Fruit fly (Drosophila melanogaster) whole organism, adult: ENCODE measurements around the gene CG3597.

ENCODE experiments used
- CG7101 ChIP-seq: fragments of 200-800 bp; sonication (Bioruptor generic); optimal IDR thresholded peaks from 2 replicates; lab custom pipeline; 2018; ENCODE audit warnings: missing biosample characterization, mild to moderate bottlenecking, missing genetic modification characterization, moderate library complexity
- Mnt ChIP-seq: fragments of 200-800 bp; sonication (Bioruptor generic); optimal IDR thresholded peaks from 2 replicates; lab custom pipeline; 2016; ENCODE audit warnings: missing biosample characterization, mild to moderate bottlenecking, missing genetic modification characterization
- bab1 ChIP-seq: fragments of 200-800 bp; sonication (Bioruptor generic); optimal IDR thresholded peaks from 3 replicates; lab custom pipeline; 2019; ENCODE audit warnings: missing biosample characterization, mild to moderate bottlenecking, missing genetic modification characterization, moderate library complexity
- kay ChIP-seq: fragments of 200-800 bp; sonication (Bioruptor generic); peaks from one replicate; lab custom pipeline; 2016; ENCODE audit warnings: missing biosample characterization, missing genetic modification characterization, borderline replicate concordance
- ovo ChIP-seq: fragments of 200-800 bp; sonication (Bioruptor generic); optimal IDR thresholded peaks from 2 replicates; lab custom pipeline; 2016; ENCODE audit warnings: missing biosample characterization, missing genetic modification characterization
- pad ChIP-seq: fragments of 200-800 bp; sonication (Bioruptor generic); optimal IDR thresholded peaks from 3 replicates; lab custom pipeline; 2017; ENCODE audit warnings: missing biosample characterization, missing genetic modification characterization, mild to moderate bottlenecking, moderate library complexity, missing genetic modification reagents
- toe ChIP-seq: fragments of 200-800 bp; sonication (Bioruptor generic); optimal IDR thresholded peaks from 2 replicates; lab custom pipeline; 2016; ENCODE audit warnings: missing biosample characterization, missing genetic modification characterization

- peak; percentile 91 for TF ChIP-seq kay (GFP tag; lab: Kevin White, UChicago)
- TF ChIP-seq CG7101 (tag; lab: Kevin White, UChicago), result no peak
- TF ChIP-seq pad (GFP tag; lab: Kevin White, UChicago), result no peak
- TF ChIP-seq bab1, result no peak
- no peak for TF ChIP-seq toe (GFP tag; lab: Kevin White, UChicago)
- no peak for TF ChIP-seq Mnt (GFP tag; lab: Kevin White, UChicago)
- TF ChIP-seq ovo (GFP tag; lab: Kevin White, UChicago), result no peak
Observed at dm6 chr2L:2361893-2362807, 9.2 kb downstream of the CG3597 start.
